Worm (Caenorhabditis elegans): Measurements from ENCODE around the gene hir-1.

Gene hir-1

ce11 chrV:5504807-5505442, 17.0 kb upstream of the hir-1 start, which contains the start of the genes dnj-19 and nhr-47:
TSS of gene dnj-19 (minus strand) at chrV:5504857.
TSS of gene nhr-47 (plus strand) at chrV:5505253.
- TF ChIP-seq tab-1 (GFP tag; IDR thresholded peaks at IDR 0.05) = peak; percentile 70
- peak; percentile 35 for TF ChIP-seq med-1 (GFP tag; optimal IDR thresholded peaks at IDR 0.05; ENCODE audit: insufficient read depth)
- TF ChIP-seq flt-1 (GFP tag; IDR thresholded peaks at IDR 0.05) = peak; percentile 75; the same call in 1 of the 2 replicates
- 0 out of 2 replicates have a peak, but pooled peaks have one; percentile 39 for TF ChIP-seq T22C8.4 (GFP tag; IDR thresholded peaks at IDR 0.05)
- TF ChIP-seq cog-1 (tag; optimal IDR thresholded peaks at IDR 0.05) = peak; percentile 56
- peak; percentile 71; the same call in 1 of the 2 replicates for TF ChIP-seq ztf-23 (GFP tag; IDR thresholded peaks at IDR 0.05)
- no peak for TF ChIP-seq klf-2 (GFP tag; conservative IDR thresholded peaks at IDR 0.05)
- TF ChIP-seq ztf-29 (GFP tag; IDR thresholded peaks at IDR 0.05) = no peak
- no peak for TF ChIP-seq ref-1 (GFP tag; conservative IDR thresholded peaks at IDR 0.05)

ce11 chrV:5509134-5509533, 12.8 kb upstream of the hir-1 start:
- no peak for TF ChIP-seq T22C8.4 (GFP tag; IDR thresholded peaks at IDR 0.05)
- TF ChIP-seq flt-1 (GFP tag; IDR thresholded peaks at IDR 0.05) = no peak
- TF ChIP-seq klf-2 (GFP tag; conservative IDR thresholded peaks at IDR 0.05) = no peak

- TF ChIP-seq cog-1 (tag; optimal IDR thresholded peaks at IDR 0.05) (no peak), ztf-29 (GFP tag; IDR thresholded peaks at IDR 0.05) (no peak), tab-1 (GFP tag; IDR thresholded peaks at IDR 0.05) (no peak), med-1 (GFP tag; optimal IDR thresholded peaks at IDR 0.05; ENCODE audit: insufficient read depth) (no peak), ref-1 (GFP tag; conservative IDR thresholded peaks at IDR 0.05) (no peak), ztf-23 (GFP tag; IDR thresholded peaks at IDR 0.05) (no peak), T22C8.4 (GFP tag; IDR thresholded peaks at IDR 0.05) (no peak), klf-2 (GFP tag; conservative IDR thresholded peaks at IDR 0.05) (no peak), flt-1 (GFP tag; IDR thresholded peaks at IDR 0.05) (no peak)
Observed at ce11 chrV:5509966-5510365, 12.0 kb upstream of the hir-1 start.

ce11 chrV:5511720-5512119, 10.2 kb upstream of the hir-1 start:
- TF ChIP-seq flt-1 (GFP tag; IDR thresholded peaks at IDR 0.05) (no peak), klf-2 (GFP tag; conservative IDR thresholded peaks at IDR 0.05) (no peak), T22C8.4 (GFP tag; IDR thresholded peaks at IDR 0.05) (no peak), ztf-29 (GFP tag; IDR thresholded peaks at IDR 0.05) (no peak), ztf-23 (GFP tag; IDR thresholded peaks at IDR 0.05) (no peak), ref-1 (GFP tag; conservative IDR thresholded peaks at IDR 0.05) (no peak), tab-1 (GFP tag; IDR thresholded peaks at IDR 0.05) (no peak), med-1 (GFP tag; optimal IDR thresholded peaks at IDR 0.05; ENCODE audit: insufficient read depth) (no peak), cog-1 (tag; optimal IDR thresholded peaks at IDR 0.05) (no peak)

ce11 chrV:5512559-5512958, 9.4 kb upstream of the hir-1 start:
- TF ChIP-seq T22C8.4 (GFP tag; IDR thresholded peaks at IDR 0.05) = no peak
- TF ChIP-seq flt-1 (GFP tag; IDR thresholded peaks at IDR 0.05) = no peak
- TF ChIP-seq cog-1 (tag; optimal IDR thresholded peaks at IDR 0.05) = no peak
- no peak for TF ChIP-seq ztf-23 (GFP tag; IDR thresholded peaks at IDR 0.05)
- TF ChIP-seq ref-1 (GFP tag; conservative IDR thresholded peaks at IDR 0.05) = no peak
- TF ChIP-seq klf-2 (GFP tag; conservative IDR thresholded peaks at IDR 0.05) = no peak
- no peak for TF ChIP-seq med-1 (GFP tag; optimal IDR thresholded peaks at IDR 0.05; ENCODE audit: insufficient read depth)
- TF ChIP-seq ztf-29 (GFP tag; IDR thresholded peaks at IDR 0.05) = no peak
- no peak for TF ChIP-seq tab-1 (GFP tag; IDR thresholded peaks at IDR 0.05)

- TF ChIP-seq ref-1 (GFP tag; conservative IDR thresholded peaks at IDR 0.05) (no peak), flt-1 (GFP tag; IDR thresholded peaks at IDR 0.05) (no peak), T22C8.4 (GFP tag; IDR thresholded peaks at IDR 0.05) (no peak), tab-1 (GFP tag; IDR thresholded peaks at IDR 0.05) (no peak)
Observed at ce11 chrV:5513630-5514378, 8.1 kb upstream of the hir-1 start, which contains the start of the genes hpo-15 and mms-19. TSS of gene hpo-15 (minus strand) at chrV:5513830. TSS of gene mms-19 (plus strand) at chrV:5514348.

ce11 chrV:5523260-5523659, 1.3 kb downstream of the hir-1 start:
- TF ChIP-seq ref-1 (GFP tag; conservative IDR thresholded peaks at IDR 0.05) = no peak
- TF ChIP-seq T22C8.4 (GFP tag; IDR thresholded peaks at IDR 0.05) = no peak

- TF ChIP-seq ztf-29 (GFP tag; IDR thresholded peaks at IDR 0.05) = no peak
- TF ChIP-seq cog-1 (tag; optimal IDR thresholded peaks at IDR 0.05) = no peak
- no peak for TF ChIP-seq med-1 (GFP tag; optimal IDR thresholded peaks at IDR 0.05; ENCODE audit: insufficient read depth)
- TF ChIP-seq ref-1 (GFP tag; conservative IDR thresholded peaks at IDR 0.05) = no peak
- TF ChIP-seq T22C8.4 (GFP tag; IDR thresholded peaks at IDR 0.05) = no peak
- TF ChIP-seq flt-1 (GFP tag; IDR thresholded peaks at IDR 0.05) = no peak
- TF ChIP-seq ztf-23 (GFP tag; IDR thresholded peaks at IDR 0.05) = no peak
- no peak for TF ChIP-seq klf-2 (GFP tag; conservative IDR thresholded peaks at IDR 0.05)
- TF ChIP-seq tab-1 (GFP tag; IDR thresholded peaks at IDR 0.05) = no peak
Observed at ce11 chrV:5525208-5525607, 3.3 kb downstream of the hir-1 start.

ce11 chrV:5527694-5528093, 5.8 kb downstream of the hir-1 start:
- TF ChIP-seq cog-1 (tag; optimal IDR thresholded peaks at IDR 0.05) (no peak), ztf-23 (GFP tag; IDR thresholded peaks at IDR 0.05) (no peak), flt-1 (GFP tag; IDR thresholded peaks at IDR 0.05) (no peak), tab-1 (GFP tag; IDR thresholded peaks at IDR 0.05) (no peak), T22C8.4 (GFP tag; IDR thresholded peaks at IDR 0.05) (no peak), ztf-29 (GFP tag; IDR thresholded peaks at IDR 0.05) (no peak), med-1 (GFP tag; optimal IDR thresholded peaks at IDR 0.05; ENCODE audit: insufficient read depth) (no peak)

ce11 chrV:5533755-5534154, 11.8 kb downstream of the hir-1 start, which contains the start of gene grl-1:
TSS of gene grl-1 (minus strand) at chrV:5533855.
- TF ChIP-seq ztf-29 (GFP tag; IDR thresholded peaks at IDR 0.05) (no peak), med-1 (GFP tag; optimal IDR thresholded peaks at IDR 0.05; ENCODE audit: insufficient read depth) (no peak), klf-2 (GFP tag; conservative IDR thresholded peaks at IDR 0.05) (no peak), ztf-23 (GFP tag; IDR thresholded peaks at IDR 0.05) (no peak), cog-1 (tag; optimal IDR thresholded peaks at IDR 0.05) (no peak), flt-1 (GFP tag; IDR thresholded peaks at IDR 0.05) (no peak), ref-1 (GFP tag; conservative IDR thresholded peaks at IDR 0.05) (no peak), tab-1 (GFP tag; IDR thresholded peaks at IDR 0.05) (no peak), T22C8.4 (GFP tag; IDR thresholded peaks at IDR 0.05) (no peak)

Measured in whole organism, midembryonic.